Worm (Caenorhabditis elegans) whole organism, young adult: Measurements from ENCODE around the gene gpla-1.

Source experiments
- F55B11.4 ChIP-seq: sonication (generic microtip); optimal IDR thresholded peaks from 2 replicates; lab custom pipeline; 2016; ENCODE audit warnings: missing compliant biosample characterization, missing genetic modification characterization, borderline replicate concordance; ENCODE audit not compliant: insufficient read depth
- ama-1 ChIP-seq, 3 experiments: fragments of 150-350 bp in 1 of 3; sonication (generic microtip) in 2 of 3; optimal IDR thresholded peaks; 2 replicates each; lab custom pipeline; 2014 to 2018; ENCODE audit warnings: missing biosample characterization in 2 of 3, missing genetic modification characterization in 2 of 3, missing genetic modification reagents in 2 of 3
- bed-1 ChIP-seq: fragments of 200-800 bp; sonication (Bioruptor generic); IDR thresholded peaks from 2 replicates; pipeline ENCODE4 v1.3.6; 2022; ENCODE audit warnings: missing genetic modification reagents, missing genetic modification characterization, missing compliant biosample characterization
- dpff-1 ChIP-seq: sonication (generic microtip); optimal IDR thresholded peaks from 2 replicates; lab custom pipeline; 2017; ENCODE audit warnings: mild to moderate bottlenecking, missing genetic modification characterization, missing compliant biosample characterization
- snpc-1.3 ChIP-seq: sonication (generic microtip); optimal IDR thresholded peaks from 2 replicates; lab custom pipeline; 2017; ENCODE audit warnings: missing genetic modification characterization, mild to moderate bottlenecking, missing compliant biosample characterization, antibody characterized with exemption, moderate library complexity, missing genotype, missing genetic modification reagents; ENCODE audit not compliant: insufficient read depth
- unc-130 ChIP-seq: sonication (generic microtip); optimal IDR thresholded peaks from 2 replicates; lab custom pipeline; 2016; ENCODE audit warnings: missing genetic modification reagents, missing genetic modification characterization, missing compliant biosample characterization

DNA sequence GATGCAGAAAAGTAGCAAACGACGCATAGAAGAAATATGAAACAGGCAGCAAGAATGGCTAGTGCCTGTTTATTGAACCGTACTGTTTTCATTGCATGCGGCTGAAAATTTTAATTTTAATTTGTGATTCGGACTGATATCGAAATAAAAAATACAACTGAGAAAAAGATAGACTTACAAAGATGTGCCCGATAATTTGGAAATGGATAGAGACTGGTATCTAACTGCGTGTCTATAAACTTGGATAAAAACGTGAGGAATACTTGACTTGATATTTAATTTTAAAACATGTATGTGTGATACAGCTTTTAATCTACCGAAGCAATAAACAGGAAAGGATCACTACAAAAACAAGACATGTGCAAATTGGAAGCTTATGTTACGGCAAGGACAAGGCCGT lies 47.8 kb upstream of the gpla-1 start, which contains the start of gene mans-2:
- no peak for TF ChIP-seq unc-130
- no peak for TF ChIP-seq F55B11.4 (tag; lab: Kevin White, UChicago)
- no peak for TF ChIP-seq dpff-1 (tag; lab: Kevin White, UChicago)
- TF ChIP-seq bed-1 (GFP tag; lab: Robert Waterston, UW): no peak
- TF ChIP-seq ama-1 (optimal IDR thresholded peaks at IDR 0.05; lab: Kevin White, UChicago): no peak
- no peak for TF ChIP-seq ama-1 (GFP tag; optimal IDR thresholded peaks at IDR 0.05; lab: Kevin White, UChicago)
- TF ChIP-seq snpc-1.3: no peak
